Worm (Caenorhabditis elegans) whole organism, dauer: Measurements from ENCODE around the gene C52B9.19.

Experiments
- unc-62 ChIP-seq: sonication (generic microtip); optimal IDR thresholded peaks from 2 replicates; lab custom pipeline; 2017; ENCODE audit warnings: missing biosample characterization, missing genetic modification reagents, missing genetic modification characterization

C52B9.19 gene

ce11 chrX:4266178-4266931 lies 16.0 kb upstream of the C52B9.19 start:
- TF ChIP-seq unc-62 (GFP tag; lab: Kevin White, UChicago), result no peak

DNA sequence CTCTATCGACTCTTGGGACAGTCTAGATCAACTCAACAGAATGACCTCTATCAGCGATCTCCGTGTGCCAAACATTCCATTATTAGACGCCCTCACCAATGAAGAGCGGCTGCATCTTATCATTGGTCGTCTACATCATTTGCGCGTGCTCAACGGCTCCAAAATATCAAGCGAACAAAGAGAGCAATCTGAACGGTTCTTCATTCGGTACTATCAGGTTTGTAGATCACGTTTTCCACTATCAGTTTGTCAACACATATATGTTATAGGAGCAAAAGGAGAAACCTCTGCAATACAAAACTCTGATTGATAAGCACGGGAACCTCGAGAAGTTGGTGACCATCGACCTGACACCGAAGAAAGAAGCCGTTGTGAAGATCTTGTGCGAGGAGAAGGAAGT lies 14.0 kb upstream of the C52B9.19 start:
- no peak for TF ChIP-seq unc-62 (GFP tag; lab: Kevin White, UChicago)

DNA sequence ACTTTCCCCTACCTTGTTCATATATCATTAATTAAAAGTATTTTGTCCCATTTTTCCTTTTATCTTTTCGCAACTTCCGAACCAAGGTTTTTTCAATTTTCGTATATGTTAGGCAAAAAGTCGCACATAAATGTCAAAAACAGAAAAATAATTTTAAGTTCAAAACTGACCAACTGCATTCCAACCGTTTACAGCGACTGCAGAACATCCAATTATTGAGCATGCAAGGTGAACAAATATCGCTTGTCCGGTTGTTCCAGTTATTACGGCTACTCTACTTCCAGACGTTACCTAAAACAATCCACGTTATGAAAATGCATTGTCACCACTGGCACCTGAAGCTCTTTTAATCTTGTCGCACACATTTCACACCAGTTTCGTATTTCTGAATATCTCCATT lies 8.7 kb upstream of the C52B9.19 start, which contains the start of gene C52B9.10:
C52B9.10 (plus strand) TSS at position 301 of the 400 bp plus-strand sequence.
- TF ChIP-seq unc-62 (GFP tag; lab: Kevin White, UChicago), result no peak

ce11 chrX:4274116-4274515 lies 8.2 kb upstream of the C52B9.19 start, which contains the start of gene mec-18:
Gene mec-18, minus strand, starts transcription at chrX:4274216.
- no peak for TF ChIP-seq unc-62 (GFP tag; lab: Kevin White, UChicago)

ce11 chrX:4279294-4279782 lies 3.0 kb upstream of the C52B9.19 start, which contains the start of the genes twk-28 and ets-9:
Gene twk-28, minus strand, starts transcription at chrX:4279344.
Gene ets-9, plus strand, starts transcription at chrX:4279703.
- TF ChIP-seq unc-62 (GFP tag; lab: Kevin White, UChicago), result no peak

DNA sequence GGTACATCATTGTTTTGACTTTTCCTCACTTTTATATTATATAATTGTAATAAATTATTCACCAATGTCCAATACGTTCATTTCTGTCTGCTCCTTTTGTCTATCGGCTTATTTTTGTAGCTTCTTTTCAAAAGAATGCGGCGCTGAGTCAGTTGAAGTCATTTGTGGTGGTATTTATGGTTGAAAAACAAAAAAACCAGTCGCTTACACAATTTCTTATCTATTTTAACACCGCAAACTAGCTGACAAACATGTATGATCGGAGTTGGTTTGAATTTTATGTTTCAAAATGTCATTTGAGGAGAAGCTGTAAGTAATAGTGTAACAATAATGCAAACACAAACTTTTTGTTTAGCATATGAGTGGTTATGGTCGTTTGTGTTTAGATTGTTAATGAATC lies 1.6 kb downstream of the C52B9.19 start, which contains the start of gene ets-10:
ets-10 (plus strand) TSS at position 201 of the 400 bp plus-strand sequence.
- no peak for TF ChIP-seq unc-62 (GFP tag; lab: Kevin White, UChicago)

ce11 chrX:4284470-4284869 lies 2.1 kb downstream of the C52B9.19 start:
- TF ChIP-seq unc-62 (GFP tag; lab: Kevin White, UChicago), result no peak

DNA sequence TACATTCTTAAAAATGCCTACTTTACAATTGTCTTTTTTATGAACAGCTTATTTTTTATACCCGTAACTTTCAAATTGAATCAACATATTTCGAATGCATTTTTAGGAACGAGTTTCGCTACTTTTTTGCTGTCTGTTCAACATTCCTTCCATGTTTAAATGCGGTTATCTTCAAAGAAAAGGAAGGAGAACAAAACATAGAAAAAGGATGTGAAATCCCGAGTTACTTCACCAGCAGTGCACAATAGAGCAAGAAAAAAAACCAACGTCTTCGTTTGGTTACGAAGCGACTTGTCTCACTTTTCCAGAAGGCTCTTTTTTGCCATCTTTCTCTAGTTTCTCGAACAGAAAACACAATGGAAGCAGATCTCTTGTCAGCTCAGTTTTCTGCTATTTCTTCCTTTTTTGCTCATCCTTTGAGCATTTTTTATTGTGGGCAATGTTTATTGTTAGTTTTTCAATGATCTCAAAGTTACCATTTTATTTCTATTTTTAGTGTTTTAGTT lies 3.4 kb downstream of the C52B9.19 start, which contains the start of gene cka-2:
cka-2 (plus strand) TSS at position 456 of the 506 bp plus-strand sequence.
- TF ChIP-seq unc-62 (GFP tag; lab: Kevin White, UChicago), result no peak

ce11 chrX:4289805-4290204 lies 7.5 kb downstream of the C52B9.19 start:
- TF ChIP-seq unc-62 (GFP tag; lab: Kevin White, UChicago), result no peak

- no peak for TF ChIP-seq unc-62 (GFP tag; lab: Kevin White, UChicago)
Measured at ce11 chrX:4294957-4295356, 12.6 kb downstream of the C52B9.19 start.

DNA sequence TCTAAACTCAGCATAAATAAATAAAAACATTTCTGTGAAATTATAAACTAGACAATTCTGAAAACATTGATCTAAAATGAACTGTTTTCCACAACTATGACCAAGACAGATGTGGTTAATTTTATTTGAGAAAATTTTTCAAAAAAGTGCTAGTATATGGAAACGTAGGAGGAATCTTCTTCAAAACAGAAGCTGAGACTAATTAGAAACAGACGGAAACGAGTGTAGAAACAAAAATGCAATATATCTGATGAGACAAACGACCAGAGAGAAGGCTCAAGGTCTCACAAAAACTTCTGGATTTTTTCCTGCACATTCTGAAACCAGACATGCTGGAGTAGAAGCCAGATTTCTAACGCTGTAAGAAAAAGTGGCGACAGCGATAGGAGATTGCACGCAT lies 13.6 kb downstream of the C52B9.19 start:
- TF ChIP-seq unc-62 (GFP tag; lab: Kevin White, UChicago), result no peak

DNA sequence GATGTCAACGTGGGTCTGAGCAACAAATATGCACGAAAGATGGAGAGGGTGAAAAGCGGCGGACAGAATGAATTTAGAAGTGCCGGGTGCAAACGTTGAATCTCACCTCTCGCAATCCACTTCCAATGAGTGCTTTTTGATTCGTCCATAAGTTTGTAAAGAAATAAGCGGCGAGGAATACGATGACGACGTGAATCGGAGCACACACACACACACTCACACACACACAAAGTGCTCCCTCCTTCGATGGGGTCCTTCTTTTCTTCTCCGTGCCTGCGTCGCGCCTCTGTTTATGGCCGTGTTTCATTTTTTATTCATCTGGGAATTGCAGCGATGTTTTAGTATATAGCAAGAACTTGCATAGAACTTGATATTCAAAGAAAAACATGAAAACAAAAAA lies 15.1 kb downstream of the C52B9.19 start, which contains the start of gene paf-2:
paf-2 (minus strand) TSS at position 290 of the 400 bp plus-strand sequence.
- TF ChIP-seq unc-62 (GFP tag; lab: Kevin White, UChicago), result no peak

DNA sequence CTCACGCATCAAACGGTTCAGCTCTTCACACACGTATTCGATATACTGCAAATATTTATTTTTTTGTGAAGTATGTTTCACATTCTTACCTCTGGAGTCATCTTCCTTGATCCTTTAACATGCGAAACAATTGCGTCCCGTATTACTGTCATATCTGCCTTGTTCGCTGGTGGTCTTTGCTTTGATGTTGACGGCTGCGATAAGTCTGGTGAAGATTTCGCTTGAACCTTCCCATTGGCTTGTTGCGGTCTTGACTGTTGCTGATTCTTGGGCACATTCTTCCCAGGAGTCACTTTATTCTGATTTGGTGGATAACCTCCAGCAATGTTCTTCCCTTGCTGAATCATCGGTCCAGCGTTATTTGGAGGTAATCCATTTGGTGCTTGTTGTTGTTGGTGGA lies 20.8 kb downstream of the C52B9.19 start:
- TF ChIP-seq unc-62 (GFP tag; lab: Kevin White, UChicago), result no peak

DNA sequence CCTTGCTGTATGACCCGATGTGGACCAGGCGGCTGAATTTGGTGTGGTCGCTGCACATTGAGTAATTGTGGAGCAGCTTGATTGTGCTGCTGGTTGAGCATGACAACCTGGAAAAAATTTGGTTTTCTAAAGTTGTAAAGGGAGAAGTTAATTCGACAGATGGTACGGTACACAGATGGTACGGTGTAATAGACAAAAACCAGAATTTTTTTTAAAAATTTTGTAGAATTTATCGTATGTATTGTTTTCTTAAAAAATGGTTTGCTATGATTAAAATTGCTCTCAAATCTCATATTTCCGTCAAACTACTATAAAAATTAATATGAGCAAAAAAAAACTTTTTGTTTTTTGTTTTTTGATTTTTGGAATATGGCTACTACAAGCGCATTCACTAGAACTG lies 24.5 kb downstream of the C52B9.19 start, which contains the start of gene pqn-15:
pqn-15 (minus strand) TSS at position 101 of the 400 bp plus-strand sequence.
- no peak for TF ChIP-seq unc-62 (GFP tag; lab: Kevin White, UChicago)

- no peak for TF ChIP-seq unc-62 (GFP tag; lab: Kevin White, UChicago)
Measured at ce11 chrX:4307559-4308005, 25.2 kb downstream of the C52B9.19 start.

DNA sequence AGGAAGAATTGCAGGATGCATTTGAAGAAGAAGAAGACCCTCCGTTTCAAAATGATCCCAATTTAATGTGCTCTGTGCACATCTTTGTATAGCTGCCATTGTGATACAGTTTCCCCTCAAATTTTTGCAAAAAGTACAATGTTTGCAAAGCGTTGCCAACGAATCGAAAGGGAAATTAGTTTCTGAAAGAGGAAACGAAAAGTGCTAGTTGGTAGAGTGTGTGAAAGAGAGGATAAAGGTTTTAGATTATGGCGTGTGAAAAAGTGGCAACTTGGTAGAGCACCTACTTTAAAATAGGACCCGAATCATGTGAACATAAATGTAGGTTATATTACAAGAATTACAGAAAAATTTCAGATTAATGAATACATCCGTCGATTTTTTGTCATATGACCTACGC lies 29.3 kb downstream of the C52B9.19 start, which contains the start of gene C52B9.8:
C52B9.8 (minus strand) TSS at position 101 of the 400 bp plus-strand sequence.
- TF ChIP-seq unc-62 (GFP tag; lab: Kevin White, UChicago), result no peak
